Fruit fly (Drosophila melanogaster) whole organism, embryonic: ENCODE data around the gene CG15916.

Experiments
- ATbp ChIP-seq: fragments of 200-800 bp; sonication (Bioruptor generic); optimal IDR thresholded peaks from 2 replicates; lab custom pipeline; 2017; ENCODE audit warnings: missing biosample characterization, mild to moderate bottlenecking, missing genetic modification characterization, missing genetic modification reagents
- Aef1 ChIP-seq: fragments of 200-800 bp; sonication (Bioruptor generic); IDR thresholded peaks from 3 replicates; pipeline ENCODE4 v1.3.6; 2022; ENCODE audit warnings: missing biosample characterization, missing genetic modification characterization
- Atf3 ChIP-seq: fragments of 200-800 bp; sonication (Bioruptor generic); optimal IDR thresholded peaks from 3 replicates; lab custom pipeline; 2016; ENCODE audit warnings: missing biosample characterization, missing genetic modification characterization
- CG10267 ChIP-seq: fragments of 200-800 bp; sonication (Bioruptor generic); optimal IDR thresholded peaks from 2 replicates; lab custom pipeline; 2018; ENCODE audit warnings: missing biosample characterization, mild to moderate bottlenecking, missing genetic modification characterization, moderate library complexity
- CG10654 ChIP-seq: fragments of 200-800 bp; sonication (Bioruptor generic); optimal IDR thresholded peaks from 2 replicates; lab custom pipeline; 2016; ENCODE audit warnings: missing biosample characterization, missing genetic modification characterization
- CG10959 ChIP-seq: fragments of 200-800 bp; sonication (Bioruptor generic); IDR thresholded peaks from 2 replicates; pipeline ENCODE4 v1.3.6; 2022; ENCODE audit warnings: missing biosample characterization, missing genetic modification characterization
- CG12744 ChIP-seq: fragments of 200-800 bp; sonication (Bioruptor generic); optimal IDR thresholded peaks from 2 replicates; lab custom pipeline; 2016; ENCODE audit warnings: missing biosample characterization, missing genetic modification characterization
- CG14014 ChIP-seq: fragments of 200-800 bp; sonication (Bioruptor generic); IDR thresholded peaks from 2 replicates; pipeline ENCODE4 v1.3.6; 2022; ENCODE audit warnings: missing biosample characterization, missing genetic modification characterization
- CG14965 ChIP-seq: fragments of 200-800 bp; sonication (Bioruptor generic); optimal IDR thresholded peaks from 2 replicates; lab custom pipeline; 2016; ENCODE audit warnings: missing biosample characterization, missing genetic modification characterization, borderline replicate concordance
- CG15073 ChIP-seq: fragments of 200-800 bp; sonication (Bioruptor generic); optimal IDR thresholded peaks from 2 replicates; lab custom pipeline; 2016; ENCODE audit warnings: missing biosample characterization, missing genetic modification characterization
- CG15269 ChIP-seq: fragments of 200-800 bp; sonication (Bioruptor generic); optimal IDR thresholded peaks from 2 replicates; lab custom pipeline; 2018; ENCODE audit warnings: missing biosample characterization, mild to moderate bottlenecking, missing genetic modification characterization, moderate library complexity
- CG15696 ChIP-seq: fragments of 200-800 bp; sonication (Bioruptor generic); optimal IDR thresholded peaks from 2 replicates; lab custom pipeline; 2019; ENCODE audit warnings: missing biosample characterization, mild to moderate bottlenecking, missing genetic modification characterization, moderate library complexity
- CG17359 ChIP-seq: fragments of 200-800 bp; sonication (Bioruptor generic); optimal IDR thresholded peaks from 3 replicates; lab custom pipeline; 2018; ENCODE audit warnings: missing biosample characterization, mild to moderate bottlenecking, missing genetic modification characterization, moderate library complexity
- CG1832 ChIP-seq: fragments of 200-800 bp; sonication (Bioruptor generic); optimal IDR thresholded peaks from 2 replicates; lab custom pipeline; 2017; ENCODE audit warnings: missing biosample characterization, mild to moderate bottlenecking, missing genetic modification characterization, inconsistent platforms
- CG2199 ChIP-seq: fragments of 200-800 bp; sonication (Bioruptor generic); IDR thresholded peaks from 3 replicates; pipeline ENCODE4 v1.3.6; 2022; ENCODE audit warnings: missing biosample characterization, missing genetic modification characterization
- CG2875 ChIP-seq: fragments of 200-800 bp; sonication (Bioruptor generic); optimal IDR thresholded peaks from 2 replicates; lab custom pipeline; 2017; ENCODE audit warnings: missing biosample characterization, mild to moderate bottlenecking, missing genetic modification characterization, missing genetic modification reagents
- CG3065 ChIP-seq: fragments of 200-800 bp; sonication (Bioruptor generic); optimal IDR thresholded peaks from 2 replicates; lab custom pipeline; 2016; ENCODE audit warnings: missing biosample characterization, missing genetic modification characterization
- CG3281 ChIP-seq: fragments of 200-800 bp; sonication (Bioruptor generic); optimal IDR thresholded peaks from 3 replicates; lab custom pipeline; 2017; ENCODE audit warnings: missing biosample characterization, mild to moderate bottlenecking, missing genetic modification characterization
- CG3847 ChIP-seq: fragments of 200-800 bp; sonication (Bioruptor generic); IDR thresholded peaks from 2 replicates; pipeline ENCODE4 v1.3.6; 2022; ENCODE audit warnings: missing biosample characterization, missing genetic modification characterization
- CG42726 ChIP-seq: fragments of 200-800 bp; sonication (Bioruptor generic); IDR thresholded peaks from 2 replicates; pipeline ENCODE4 v1.3.6; 2022; ENCODE audit warnings: missing biosample characterization, missing genetic modification characterization; ENCODE audit not compliant: partially characterized antibody
- CG5180 ChIP-seq: fragments of 200-800 bp; sonication (Bioruptor generic); optimal IDR thresholded peaks from 3 replicates; lab custom pipeline; 2017; ENCODE audit warnings: missing biosample characterization, missing genetic modification characterization, mild to moderate bottlenecking, moderate library complexity, missing genetic modification reagents
- CG6683 ChIP-seq: fragments of 200-800 bp; sonication (Bioruptor generic); optimal IDR thresholded peaks from 2 replicates; lab custom pipeline; 2017; ENCODE audit warnings: missing biosample characterization, mild to moderate bottlenecking, missing genetic modification characterization, missing genetic modification reagents
- CG7963 ChIP-seq: fragments of 200-800 bp; sonication (Bioruptor generic); IDR thresholded peaks from 3 replicates; pipeline ENCODE4 v1.3.6; 2022; ENCODE audit warnings: missing biosample characterization, missing genetic modification characterization; ENCODE audit not compliant: partially characterized antibody
- CG7987 ChIP-seq: fragments of 200-800 bp; sonication (Bioruptor generic); optimal IDR thresholded peaks from 2 replicates; lab custom pipeline; 2018; ENCODE audit warnings: missing biosample characterization, mild to moderate bottlenecking, missing genetic modification characterization, moderate library complexity
- CG8478 ChIP-seq: fragments of >200 bp; optimal IDR thresholded peaks from 2 replicates; lab custom pipeline; 2018
- CG9817 ChIP-seq: fragments of 200-800 bp; sonication (Bioruptor generic); optimal IDR thresholded peaks from 2 replicates; lab custom pipeline; 2018; ENCODE audit warnings: missing biosample characterization, mild to moderate bottlenecking, missing genetic modification characterization, moderate library complexity
- GATAe ChIP-seq: fragments of 200-800 bp; sonication (Bioruptor generic); conservative IDR thresholded peaks from 2 replicates; pipeline ENCODE4 v1.3.6; 2022; ENCODE audit warnings: missing biosample characterization, missing genetic modification characterization
- Gsc ChIP-seq: fragments of 200-800 bp; sonication (Bioruptor generic); IDR thresholded peaks from 2 replicates; pipeline ENCODE4 v1.3.6; 2022; ENCODE audit warnings: missing biosample characterization, missing genetic modification characterization
- MTF-1 ChIP-seq: fragments of 200-800 bp; sonication (Bioruptor generic); optimal IDR thresholded peaks from 2 replicates; lab custom pipeline; 2018; ENCODE audit warnings: missing biosample characterization, mild to moderate bottlenecking, missing genetic modification characterization, borderline replicate concordance
- Ravus ChIP-seq: fragments of 200-800 bp; sonication (Bioruptor generic); IDR thresholded peaks from 2 replicates; pipeline ENCODE4 v1.3.6; 2022; ENCODE audit warnings: missing biosample characterization, missing genetic modification characterization
- Rx ChIP-seq: fragments of 200-800 bp; sonication (Bioruptor generic); IDR thresholded peaks from 2 replicates; pipeline ENCODE4 v1.3.6; 2022; ENCODE audit warnings: missing biosample characterization, missing genetic modification characterization
- Six4 ChIP-seq: fragments of 200-800 bp; sonication (Bioruptor generic); optimal IDR thresholded peaks from 2 replicates; lab custom pipeline; 2016; ENCODE audit warnings: missing biosample characterization, missing genetic modification characterization
- Sox100B ChIP-seq: fragments of 200-800 bp; sonication (Bioruptor generic); optimal IDR thresholded peaks from 3 replicates; lab custom pipeline; 2018; ENCODE audit warnings: missing biosample characterization, mild to moderate bottlenecking, missing genetic modification characterization
- Tbp ChIP-seq: fragments of >200 bp; optimal IDR thresholded peaks from 2 replicates; lab custom pipeline; 2018; ENCODE audit warnings: missing biosample characterization, missing genetic modification characterization
- az2 ChIP-seq: fragments of 200-800 bp; sonication (Bioruptor generic); optimal IDR thresholded peaks from 3 replicates; lab custom pipeline; 2016; ENCODE audit warnings: missing biosample characterization, missing genetic modification characterization
- fd96Cb ChIP-seq: fragments of 200-800 bp; sonication (Bioruptor generic); optimal IDR thresholded peaks from 2 replicates; lab custom pipeline; 2018; ENCODE audit warnings: missing biosample characterization, mild to moderate bottlenecking, missing genetic modification characterization, moderate library complexity
- hb ChIP-seq: fragments of 200-800 bp; sonication (Bioruptor generic); IDR thresholded peaks from 3 replicates; pipeline ENCODE4 v1.3.6; 2022; ENCODE audit warnings: missing biosample characterization, missing genetic modification characterization; ENCODE audit not compliant: partially characterized antibody
- her ChIP-seq: fragments of 200-800 bp; sonication (Bioruptor generic); optimal IDR thresholded peaks from 2 replicates; lab custom pipeline; 2016; ENCODE audit warnings: missing biosample characterization, missing genetic modification characterization
- hkb ChIP-seq, 2 experiments: fragments of 200-800 bp in 1 of 2; fragments of >200 bp in 1 of 2; sonication (Bioruptor generic) in 1 of 2; IDR thresholded peaks in 1 of 2; optimal IDR thresholded peaks in 1 of 2; 2 replicates each; pipeline versions ENCODE4 v1.3.6 to Lab custom; 2017 to 2022; ENCODE audit warnings: missing biosample characterization in 1 of 2, missing genetic modification characterization in 1 of 2
- jigr1 ChIP-seq: fragments of 200-800 bp; sonication (Bioruptor generic); IDR thresholded peaks from 3 replicates; pipeline ENCODE4 v1.3.6; 2022; ENCODE audit warnings: missing biosample characterization, missing genetic modification characterization
- nerfin-1 ChIP-seq: fragments of 200-800 bp; sonication (Bioruptor generic); optimal IDR thresholded peaks from 3 replicates; lab custom pipeline; 2019; ENCODE audit warnings: missing biosample characterization, mild to moderate bottlenecking, missing genetic modification characterization, moderate library complexity
- pum ChIP-seq: fragments of 200-800 bp; sonication (Bioruptor generic); optimal IDR thresholded peaks from 2 replicates; lab custom pipeline; 2016; ENCODE audit warnings: missing biosample characterization, missing genetic modification characterization
- rib ChIP-seq: fragments of 200-800 bp; sonication (Bioruptor generic); IDR thresholded peaks from 2 replicates; pipeline ENCODE4 v1.3.6; 2022; ENCODE audit warnings: missing biosample characterization, missing genetic modification characterization
- row ChIP-seq: fragments of 200-800 bp; sonication (Bioruptor generic); IDR thresholded peaks from 3 replicates; pipeline ENCODE4 v1.3.6; 2022; ENCODE audit warnings: missing biosample characterization, missing genetic modification characterization
- sisA ChIP-seq: fragments of 200-800 bp; sonication (Bioruptor generic); IDR thresholded peaks from 2 replicates; pipeline ENCODE4 v1.3.6; 2022; ENCODE audit warnings: missing biosample characterization, missing genetic modification characterization
- ssp ChIP-seq: fragments of 200-800 bp; sonication (Bioruptor generic); IDR thresholded peaks from 2 replicates; pipeline ENCODE4 v1.3.6; 2022; ENCODE audit warnings: missing biosample characterization, missing genetic modification characterization
- stwl ChIP-seq: fragments of 200-800 bp; sonication (Bioruptor generic); optimal IDR thresholded peaks from 3 replicates; lab custom pipeline; 2018; ENCODE audit warnings: missing biosample characterization, mild to moderate bottlenecking, missing genetic modification characterization, moderate library complexity
- vvl ChIP-seq: fragments of 200-800 bp; sonication (Bioruptor generic); IDR thresholded peaks from 2 replicates; pipeline ENCODE4 v1.3.6; 2022; ENCODE audit warnings: missing biosample characterization, missing genetic modification characterization

CG15916 gene

dm6 chrX:15870777-15871757 is 19.3 kb upstream of the CG15916 start (continued):
- no peak for TF ChIP-seq sisA (GFP tag; lab: Robert Waterston, UW)
- TF ChIP-seq Gsc (GFP tag; lab: Robert Waterston, UW): no peak
- TF ChIP-seq stwl (tag; lab: Kevin White, UChicago): no peak
- no peak for TF ChIP-seq Ravus
- TF ChIP-seq CG42726: no peak
- peak; percentile 74 for TF ChIP-seq CG6683
- TF ChIP-seq row (GFP tag; lab: Robert Waterston, UW): no peak
- no peak for TF ChIP-seq hkb (optimal IDR thresholded peaks at IDR 0.05; lab: Kevin White, UChicago)
- TF ChIP-seq hkb (GFP tag; IDR thresholded peaks at IDR 0.05; lab: Robert Waterston, UW): peak; percentile 79
- no peak for TF ChIP-seq CG8478 (lab: Kevin White, UChicago)
- TF ChIP-seq CG3281 (GFP tag; lab: Kevin White, UChicago): no peak
- peak; percentile 83 for TF ChIP-seq CG7987 (GFP tag; lab: Kevin White, UChicago)
- TF ChIP-seq hb: no peak
- TF ChIP-seq CG1832 (GFP tag; lab: Kevin White, UChicago): no peak
- TF ChIP-seq CG3847 (GFP tag; lab: Robert Waterston, UW): no peak
- peak; percentile 20; the same call in 1 of the 2 replicates for TF ChIP-seq rib (GFP tag; lab: Robert Waterston, UW)
- no peak for TF ChIP-seq CG2875 (GFP tag; lab: Kevin White, UChicago)
- TF ChIP-seq Aef1 (GFP tag; lab: Robert Waterston, UW): no peak
- TF ChIP-seq CG7963 (GFP tag; lab: Robert Waterston, UW): no peak
- TF ChIP-seq Rx: no peak
- TF ChIP-seq CG10267 (tag; lab: Kevin White, UChicago): peak; percentile 15
- peak; percentile 43 for TF ChIP-seq ssp
- peak; percentile 51 for TF ChIP-seq nerfin-1 (tag; lab: Kevin White, UChicago)
- TF ChIP-seq az2 (GFP tag; lab: Kevin White, UChicago): no peak
- TF ChIP-seq her: peak; percentile 42
- TF ChIP-seq CG15696: peak; percentile 66
- no peak for TF ChIP-seq Six4
- peak; percentile 60 for TF ChIP-seq CG12744 (GFP tag; lab: Kevin White, UChicago)
- TF ChIP-seq CG2199 (GFP tag; lab: Robert Waterston, UW): no peak
- peak; percentile 78 for TF ChIP-seq CG17359 (tag; lab: Kevin White, UChicago)
- no peak for TF ChIP-seq GATAe (GFP tag; lab: Robert Waterston, UW)
- TF ChIP-seq CG9817 (tag; lab: Kevin White, UChicago): no peak
- peak; percentile 48 for TF ChIP-seq CG10654 (GFP tag; lab: Kevin White, UChicago)
- no peak for TF ChIP-seq CG14965 (GFP tag; lab: Kevin White, UChicago)
- TF ChIP-seq Atf3 (GFP tag; lab: Kevin White, UChicago): no peak
- TF ChIP-seq jigr1 (GFP tag; lab: Robert Waterston, UW): no peak
- TF ChIP-seq MTF-1 (GFP tag; lab: Kevin White, UChicago): no peak
- no peak for TF ChIP-seq CG3065 (GFP tag; lab: Kevin White, UChicago)
- no peak for TF ChIP-seq Sox100B (GFP tag; lab: Kevin White, UChicago)
- no peak for TF ChIP-seq fd96Cb (tag; lab: Kevin White, UChicago)
- no peak for TF ChIP-seq CG15269 (tag; lab: Kevin White, UChicago)
- peak; percentile 79; the same call in 1 of the 2 replicates for TF ChIP-seq CG14014 (GFP tag; lab: Robert Waterston, UW)
- no peak for TF ChIP-seq CG10959
- TF ChIP-seq pum (GFP tag; lab: Kevin White, UChicago): peak; percentile 15
- TF ChIP-seq ATbp: no peak
- no peak for TF ChIP-seq CG5180 (GFP tag; lab: Kevin White, UChicago)
- TF ChIP-seq Tbp: no peak
- peak; percentile 49; the same call in 1 of the 2 replicates for TF ChIP-seq vvl
- no peak for TF ChIP-seq CG15073 (GFP tag; lab: Kevin White, UChicago)
